Worm (Caenorhabditis elegans) whole organism, L4/young adult: Measurements from ENCODE around the gene ZK673.2.

ENCODE experiments used
- W03F9.2 ChIP-seq: fragments of 150-350 bp; optimal IDR thresholded peaks from 2 replicates; lab custom pipeline; 2014; ENCODE audit warnings: missing biosample characterization, missing genetic modification characterization
- him-1 ChIP-seq: sonication (generic microtip); optimal IDR thresholded peaks from 2 replicates; lab custom pipeline; 2016; ENCODE audit warnings: missing genotype, missing genetic modification reagents, missing genetic modification characterization, missing compliant biosample characterization

ce11 chrII:10456979-10457378 is 8.9 kb downstream of the ZK673.2 start, which contains the start of gene ZK673.11:
- TF ChIP-seq him-1 (tag; lab: Kevin White, UChicago): no peak
- no peak for TF ChIP-seq W03F9.2 (tag; lab: Kevin White, UChicago)
